Worm (Caenorhabditis elegans): Measurements from ENCODE around the gene str-264.

Gene str-264

ce11 chrV:15492518-15492917 is at the start of gene str-264:
TSS of gene str-264 (minus strand) at chrV:15492618.
- TF ChIP-seq aly-2 (tag; optimal IDR thresholded peaks at IDR 0.05) = no peak
- TF ChIP-seq nhr-237 (tag; optimal IDR thresholded peaks at IDR 0.05) = no peak
- no peak for TF ChIP-seq ceh-9 (tag; optimal IDR thresholded peaks at IDR 0.05)
- TF ChIP-seq pqm-1 (tag; optimal IDR thresholded peaks at IDR 0.05) = no peak
- TF ChIP-seq lsy-12 (tag; optimal IDR thresholded peaks at IDR 0.05) = no peak
- TF ChIP-seq fkh-2 (tag; optimal IDR thresholded peaks at IDR 0.05) = no peak
- TF ChIP-seq sea-2 (GFP tag; optimal IDR thresholded peaks at IDR 0.05) = no peak
- no peak for TF ChIP-seq nhr-25 (tag; optimal IDR thresholded peaks at IDR 0.05)
- TF ChIP-seq lin-39 (tag; optimal IDR thresholded peaks at IDR 0.05) = no peak
- no peak for TF ChIP-seq R02D3.7 (tag; optimal IDR thresholded peaks at IDR 0.05)
- no peak for TF ChIP-seq nhr-77 (tag; optimal IDR thresholded peaks at IDR 0.05)

- TF ChIP-seq ztf-4 (tag; optimal IDR thresholded peaks at IDR 0.05) (no peak), eor-1 (tag; optimal IDR thresholded peaks at IDR 0.05) (no peak), nhr-23 (tag; optimal IDR thresholded peaks at IDR 0.05) (no peak), nhr-67 (tag; optimal IDR thresholded peaks at IDR 0.05) (no peak), fkh-10 (GFP tag; optimal IDR thresholded peaks at IDR 0.05) (no peak), nhr-77 (tag; optimal IDR thresholded peaks at IDR 0.05) (no peak), lin-15B (tag; optimal IDR thresholded peaks at IDR 0.05) (no peak), unc-62 (GFP tag; optimal IDR thresholded peaks at IDR 0.05) (no peak), nfya-1 (tag; optimal IDR thresholded peaks at IDR 0.05; ENCODE audit: insufficient read depth) (no peak), aly-2 (tag; optimal IDR thresholded peaks at IDR 0.05) (no peak), fos-1 (tag; optimal IDR thresholded peaks at IDR 0.05) (no peak), fkh-2 (tag; optimal IDR thresholded peaks at IDR 0.05) (no peak), mdl-1 (tag; optimal IDR thresholded peaks at IDR 0.05) (no peak), skn-1 (tag; optimal IDR thresholded peaks at IDR 0.05) (no peak), pqm-1 (tag; optimal IDR thresholded peaks at IDR 0.05) (no peak), R02D3.7 (tag; optimal IDR thresholded peaks at IDR 0.05) (no peak), elt-3 (tag; optimal IDR thresholded peaks at IDR 0.05) (no peak)
These were observed 45.5 kb upstream of the str-264 start, which contains the start of gene prde-1 for ce11 chrV:15537923-15538322. TSS of gene prde-1 (plus strand) at chrV:15538244.

- TF ChIP-seq egl-27 (tag; optimal IDR thresholded peaks at IDR 0.05) (no peak), eor-1 (tag; optimal IDR thresholded peaks at IDR 0.05) (no peak), ceh-16 (tag; optimal IDR thresholded peaks at IDR 0.05) (no peak)
These were observed 43.9 kb upstream of the str-264 start, which contains the start of gene F21A3.4 for ce11 chrV:15536320-15536719. TSS of gene F21A3.4 (plus strand) at chrV:15536620.

- TF ChIP-seq nhr-237 (tag; optimal IDR thresholded peaks at IDR 0.05) (no peak), lin-39 (tag; optimal IDR thresholded peaks at IDR 0.05) (no peak), jun-1 (tag; optimal IDR thresholded peaks at IDR 0.05) (no peak), sea-2 (GFP tag; optimal IDR thresholded peaks at IDR 0.05) (no peak), R02D3.7 (tag; optimal IDR thresholded peaks at IDR 0.05) (no peak), nhr-23 (tag; optimal IDR thresholded peaks at IDR 0.05) (no peak), pha-4 (tag; optimal IDR thresholded peaks at IDR 0.05) (no peak), lin-15B (tag; optimal IDR thresholded peaks at IDR 0.05) (no peak), nhr-25 (tag; optimal IDR thresholded peaks at IDR 0.05) (no peak), ZK546.5 (tag; optimal IDR thresholded peaks at IDR 0.05) (no peak), zag-1 (tag; optimal IDR thresholded peaks at IDR 0.05) (no peak)
These were observed 41.4 kb upstream of the str-264 start, which contains the start of gene F21A3.2 for ce11 chrV:15533864-15534263. TSS of gene F21A3.2 (minus strand) at chrV:15533964.

ce11 chrV:15533096-15533495 is 40.7 kb upstream of the str-264 start, which contains the start of gene F21A3.11:
TSS of gene F21A3.11 (minus strand) at chrV:15533212.
- TF ChIP-seq nhr-25 (tag; optimal IDR thresholded peaks at IDR 0.05) (no peak), lsy-12 (tag; optimal IDR thresholded peaks at IDR 0.05) (no peak), elt-2 (tag; optimal IDR thresholded peaks at IDR 0.05) (peak; percentile 73), mml-1 (tag; optimal IDR thresholded peaks at IDR 0.05) (no peak), pha-4 (tag; optimal IDR thresholded peaks at IDR 0.05) (peak; percentile 54), nhr-76 (tag; optimal IDR thresholded peaks at IDR 0.05) (no peak), ceh-16 (tag; optimal IDR thresholded peaks at IDR 0.05) (no peak), pqm-1 (tag; optimal IDR thresholded peaks at IDR 0.05) (peak; percentile 31)

- TF ChIP-seq mdl-1 (tag; optimal IDR thresholded peaks at IDR 0.05) = no peak
- no peak for TF ChIP-seq fkh-2 (tag; optimal IDR thresholded peaks at IDR 0.05)
- TF ChIP-seq nhr-43 (tag; optimal IDR thresholded peaks at IDR 0.05; ENCODE audit: poor library complexity, severe bottlenecking) = no peak
- no peak for TF ChIP-seq hmg-11 (tag; optimal IDR thresholded peaks at IDR 0.05)
- TF ChIP-seq nhr-11 (tag; optimal IDR thresholded peaks at IDR 0.05) = no peak
- no peak for TF ChIP-seq R02D3.7 (tag; optimal IDR thresholded peaks at IDR 0.05)
- no peak for TF ChIP-seq ztf-4 (tag; optimal IDR thresholded peaks at IDR 0.05)
- TF ChIP-seq eor-1 (tag; optimal IDR thresholded peaks at IDR 0.05) = no peak
- TF ChIP-seq unc-39 (tag; optimal IDR thresholded peaks at IDR 0.05) = no peak
- no peak for TF ChIP-seq unc-62 (GFP tag; optimal IDR thresholded peaks at IDR 0.05)
- no peak for TF ChIP-seq lin-39 (tag; optimal IDR thresholded peaks at IDR 0.05)
- no peak for TF ChIP-seq elt-3 (tag; optimal IDR thresholded peaks at IDR 0.05)
- no peak for TF ChIP-seq skn-1 (tag; optimal IDR thresholded peaks at IDR 0.05)
- no peak for TF ChIP-seq pqm-1 (tag; optimal IDR thresholded peaks at IDR 0.05)
- TF ChIP-seq daf-12 (tag; optimal IDR thresholded peaks at IDR 0.05) = no peak
- TF ChIP-seq pha-4 (tag; optimal IDR thresholded peaks at IDR 0.05) = no peak
These were observed 36.7 kb upstream of the str-264 start, which contains the start of gene srh-276 for ce11 chrV:15529069-15529468. TSS of gene srh-276 (plus strand) at chrV:15529369.

All from whole organism, L3 larva.